Worm (Caenorhabditis elegans) whole organism, early embryonic: ENCODE results near the gene mbk-2.

Source experiments
- B0310.2 ChIP-seq: sonication (generic microtip); optimal IDR thresholded peaks from 2 replicates; lab custom pipeline; 2016; ENCODE audit warnings: mild to moderate bottlenecking, missing genetic modification characterization, missing compliant biosample characterization
- ama-1 ChIP-seq: fragments of 150-350 bp; optimal IDR thresholded peaks from 2 replicates; lab custom pipeline; 2014
- ceh-36 ChIP-seq: sonication (generic microtip); optimal IDR thresholded peaks from 2 replicates; lab custom pipeline; 2016; ENCODE audit warnings: missing genetic modification characterization, inconsistent platforms, missing compliant biosample characterization
- ets-7 ChIP-seq: sonication (generic microtip); optimal IDR thresholded peaks from 2 replicates; lab custom pipeline; 2016; ENCODE audit warnings: missing genotype, missing genetic modification characterization, missing compliant biosample characterization
- hmbx-1 ChIP-seq: sonication (generic microtip); optimal IDR thresholded peaks from 2 replicates; lab custom pipeline; 2016; ENCODE audit warnings: mild to moderate bottlenecking, missing genetic modification characterization, missing compliant biosample characterization
- hmg-4 ChIP-seq: fragments of 200-800 bp; sonication (Bioruptor generic); optimal IDR thresholded peaks from 2 replicates; lab custom pipeline; 2018; ENCODE audit warnings: mild to moderate bottlenecking, missing genetic modification characterization, missing compliant biosample characterization
- hnd-1 ChIP-seq: sonication (generic microtip); optimal IDR thresholded peaks from 2 replicates; lab custom pipeline; 2016; ENCODE audit warnings: missing genetic modification characterization, missing compliant biosample characterization
- pes-1 ChIP-seq: fragments of 200-800 bp; sonication (Bioruptor generic); IDR thresholded peaks from 2 replicates; pipeline ENCODE4 v1.3.6; 2022; ENCODE audit warnings: missing genetic modification reagents, missing genetic modification characterization, missing compliant biosample characterization
- sea-1 ChIP-seq: fragments of 200-800 bp; sonication (Bioruptor generic); conservative IDR thresholded peaks from 2 replicates; pipeline ENCODE4 v1.3.6; 2022; ENCODE audit warnings: missing genetic modification characterization, missing compliant biosample characterization
- tbx-11 ChIP-seq: fragments of 200-800 bp; sonication (Bioruptor generic); IDR thresholded peaks from 2 replicates; pipeline ENCODE4 v1.3.6; 2022; ENCODE audit warnings: missing genetic modification characterization, missing compliant biosample characterization
- tbx-37 ChIP-seq: fragments of 200-800 bp; sonication (Bioruptor generic); conservative IDR thresholded peaks from 2 replicates; pipeline ENCODE4 v1.3.6; 2022; ENCODE audit warnings: missing genetic modification reagents, missing genetic modification characterization, missing compliant biosample characterization
- tra-4 ChIP-seq: sonication (generic microtip); optimal IDR thresholded peaks from 2 replicates; lab custom pipeline; 2017; ENCODE audit warnings: missing genetic modification characterization, missing compliant biosample characterization

- no peak for TF ChIP-seq ama-1
- no peak for TF ChIP-seq sea-1 (GFP tag; lab: Robert Waterston, UW)
- no peak for TF ChIP-seq B0310.2 (tag; lab: Kevin White, UChicago)
- no peak for TF ChIP-seq tbx-11
- no peak for TF ChIP-seq hmbx-1
- TF ChIP-seq ets-7 (tag; lab: Kevin White, UChicago): no peak
- TF ChIP-seq tbx-37 (GFP tag; lab: Robert Waterston, UW): no peak
- no peak for TF ChIP-seq hnd-1 (tag; lab: Kevin White, UChicago)
- TF ChIP-seq tra-4 (tag; lab: Kevin White, UChicago): no peak
- TF ChIP-seq hmg-4: no peak
- no peak for TF ChIP-seq ceh-36 (tag; lab: Kevin White, UChicago)
- no peak for TF ChIP-seq pes-1 (GFP tag; lab: Robert Waterston, UW)
Observed at ce11 chrIV:13075625-13076252, 66.8 kb downstream of the mbk-2 start.
